Worm (Caenorhabditis elegans): ENCODE data around the gene gpa-2.

Gene gpa-2

ce11 chrV:8406155-8406554 is 35.4 kb downstream of the gpa-2 start:
- TF ChIP-seq hlh-1 (tag; optimal IDR thresholded peaks at IDR 0.05), result no peak

- TF ChIP-seq unc-39 (tag; optimal IDR thresholded peaks at IDR 0.05), result no peak
- no peak for TF ChIP-seq nhr-28 (tag; optimal IDR thresholded peaks at IDR 0.05)
- no peak for TF ChIP-seq ces-1 (GFP tag; optimal IDR thresholded peaks at IDR 0.05)
- no peak for TF ChIP-seq flh-1 (GFP tag; optimal IDR thresholded peaks at IDR 0.05)
- TF ChIP-seq tbx-8 (GFP tag; optimal IDR thresholded peaks at IDR 0.05), result no peak
- TF ChIP-seq elt-3 (tag; optimal IDR thresholded peaks at IDR 0.05), result no peak
- no peak for TF ChIP-seq nhr-76 (tag; optimal IDR thresholded peaks at IDR 0.05)
- TF ChIP-seq snpc-4 (tag; optimal IDR thresholded peaks at IDR 0.05), result no peak
- no peak for TF ChIP-seq nhr-2 (tag; optimal IDR thresholded peaks at IDR 0.05)
- TF ChIP-seq zip-8 (tag; optimal IDR thresholded peaks at IDR 0.05), result no peak
- no peak for TF ChIP-seq M03D4.4 (tag; optimal IDR thresholded peaks at IDR 0.05)
- TF ChIP-seq ceh-43 (GFP tag; optimal IDR thresholded peaks at IDR 0.05), result no peak
- no peak for TF ChIP-seq unc-62 (GFP tag; optimal IDR thresholded peaks at IDR 0.05)
- no peak for TF ChIP-seq sptf-1 (tag; optimal IDR thresholded peaks at IDR 0.05)
- TF ChIP-seq lsy-2 (tag; optimal IDR thresholded peaks at IDR 0.05), result no peak
- no peak for TF ChIP-seq bed-3 (GFP tag; optimal IDR thresholded peaks at IDR 0.05)
Measured at ce11 chrV:8406911-8407310, 36.1 kb downstream of the gpa-2 start.

- TF ChIP-seq blmp-1 (tag; optimal IDR thresholded peaks at IDR 0.05) (peak; percentile 78), unc-120 (tag; optimal IDR thresholded peaks at IDR 0.05; ENCODE audit: poor library complexity, severe bottlenecking) (no peak)
Measured at ce11 chrV:8409594-8409993, 38.8 kb downstream of the gpa-2 start.

ce11 chrV:8410406-8410805 is 39.6 kb downstream of the gpa-2 start, which contains the start of gene F52E1.2:
F52E1.2 (plus strand) TSS chrV:8410595.
- no peak for TF ChIP-seq ces-1 (GFP tag; optimal IDR thresholded peaks at IDR 0.05)
- no peak for TF ChIP-seq nhr-28 (tag; optimal IDR thresholded peaks at IDR 0.05)
- no peak for TF ChIP-seq elt-3 (tag; optimal IDR thresholded peaks at IDR 0.05)
- no peak for TF ChIP-seq unc-39 (tag; optimal IDR thresholded peaks at IDR 0.05)
- no peak for TF ChIP-seq ztf-11 (tag; optimal IDR thresholded peaks at IDR 0.05)
- no peak for TF ChIP-seq sem-2 (GFP tag; optimal IDR thresholded peaks at IDR 0.05)
- TF ChIP-seq unc-62 (GFP tag; optimal IDR thresholded peaks at IDR 0.05), result no peak
- no peak for TF ChIP-seq lin-32 (GFP tag; optimal IDR thresholded peaks at IDR 0.05)
- no peak for TF ChIP-seq M03D4.4 (tag; optimal IDR thresholded peaks at IDR 0.05)
- no peak for TF ChIP-seq mep-1 (tag; optimal IDR thresholded peaks at IDR 0.05)
- no peak for TF ChIP-seq nhr-76 (tag; optimal IDR thresholded peaks at IDR 0.05)

ce11 chrV:8413432-8414021 is 42.7 kb downstream of the gpa-2 start, which contains the start of gene vha-18:
vha-18 (minus strand) TSS chrV:8413482.
- TF ChIP-seq lin-13 (tag; optimal IDR thresholded peaks at IDR 0.05) (no peak), lin-32 (GFP tag; optimal IDR thresholded peaks at IDR 0.05) (no peak), ceh-43 (GFP tag; optimal IDR thresholded peaks at IDR 0.05) (no peak), blmp-1 (tag; optimal IDR thresholded peaks at IDR 0.05) (no peak), ceh-39 (tag; optimal IDR thresholded peaks at IDR 0.05) (no peak), mab-5 (tag; optimal IDR thresholded peaks at IDR 0.05) (no peak), sptf-1 (tag; optimal IDR thresholded peaks at IDR 0.05) (no peak), drap-1 (GFP tag; optimal IDR thresholded peaks at IDR 0.05) (no peak)

- no peak for TF ChIP-seq hlh-1 (tag; optimal IDR thresholded peaks at IDR 0.05)
- no peak for TF ChIP-seq nhr-12 (tag; optimal IDR thresholded peaks at IDR 0.05)
- no peak for TF ChIP-seq ceh-43 (GFP tag; optimal IDR thresholded peaks at IDR 0.05)
- no peak for TF ChIP-seq drap-1 (GFP tag; optimal IDR thresholded peaks at IDR 0.05)
- no peak for TF ChIP-seq lin-32 (GFP tag; optimal IDR thresholded peaks at IDR 0.05)
- no peak for TF ChIP-seq ceh-39 (tag; optimal IDR thresholded peaks at IDR 0.05)
- no peak for TF ChIP-seq unc-62 (GFP tag; optimal IDR thresholded peaks at IDR 0.05)
- TF ChIP-seq bed-3 (GFP tag; optimal IDR thresholded peaks at IDR 0.05), result no peak
- no peak for TF ChIP-seq mep-1 (tag; optimal IDR thresholded peaks at IDR 0.05)
- TF ChIP-seq nhr-76 (tag; optimal IDR thresholded peaks at IDR 0.05), result no peak
- TF ChIP-seq blmp-1 (tag; optimal IDR thresholded peaks at IDR 0.05), result no peak
- no peak for TF ChIP-seq snpc-4 (tag; optimal IDR thresholded peaks at IDR 0.05)
- TF ChIP-seq M03D4.4 (tag; optimal IDR thresholded peaks at IDR 0.05), result no peak
- no peak for TF ChIP-seq flh-1 (GFP tag; optimal IDR thresholded peaks at IDR 0.05)
- TF ChIP-seq ces-1 (GFP tag; optimal IDR thresholded peaks at IDR 0.05), result no peak
Measured at ce11 chrV:8414036-8414728, 43.4 kb downstream of the gpa-2 start, which contains the start of gene pos-1. pos-1 (plus strand) TSS chrV:8414086.

All from whole organism, mixed stage, embryonic.